Worm (Caenorhabditis elegans) whole organism, young adult: ENCODE measurements around the gene spsb-1.
"Not testable (repeated sequence)": the region's sequence is repeated elsewhere in the genome, so short reads cannot be mapped to it uniquely, and the experiment has no call there.

Experiments
- lsy-27 ChIP-seq: sonication (generic microtip); optimal IDR thresholded peaks from 2 replicates; lab custom pipeline; 2017; ENCODE audit warnings: missing genetic modification characterization, mild to moderate bottlenecking, missing compliant biosample characterization, antibody characterized with exemption, missing genotype, borderline replicate concordance; ENCODE audit not compliant: insufficient read depth
- nhr-120 ChIP-seq: fragments of 200-800 bp; sonication (Bioruptor generic); IDR thresholded peaks from 2 replicates; pipeline ENCODE4 v1.3.6; 2022; ENCODE audit warnings: missing genetic modification characterization, missing compliant biosample characterization
- ztf-28 ChIP-seq: fragments of 200-800 bp; sonication (Bioruptor generic); IDR thresholded peaks from 2 replicates; pipeline ENCODE4 v1.3.6; 2022; ENCODE audit warnings: missing genetic modification reagents, missing genetic modification characterization, missing compliant biosample characterization

ce11 chrII:15171816-15172215 lies 24.7 kb upstream of the spsb-1 start, which contains the start of gene gst-39:
- TF ChIP-seq ztf-28 (GFP tag; lab: Robert Waterston, UW); nhr-120 (GFP tag; lab: Robert Waterston, UW); lsy-27 (tag; lab: Kevin White, UChicago): not testable (repeated sequence)
